Fruit fly (Drosophila melanogaster) whole organism, prepupa: Measurements from ENCODE around the gene CG1146.

Experiments used
- CG15336 ChIP-seq: fragments of 200-800 bp; sonication (Bioruptor generic); IDR thresholded peaks from 2 replicates; pipeline ENCODE4 v1.3.6; 2022; ENCODE audit warnings: missing biosample characterization, missing genetic modification characterization
- CG31627 ChIP-seq: fragments of 200-800 bp; sonication (Bioruptor generic); optimal IDR thresholded peaks from 3 replicates; lab custom pipeline; 2016; ENCODE audit warnings: missing biosample characterization, missing genetic modification characterization
- CG32006 ChIP-seq: fragments of 200-800 bp; sonication (Bioruptor generic); optimal IDR thresholded peaks from 3 replicates; lab custom pipeline; 2017; ENCODE audit warnings: missing biosample characterization, mild to moderate bottlenecking, missing genetic modification characterization
- CG34406 ChIP-seq: fragments of 200-800 bp; sonication (Bioruptor generic); optimal IDR thresholded peaks from 3 replicates; lab custom pipeline; 2016; ENCODE audit warnings: missing biosample characterization, missing genetic modification characterization
- CG3919 ChIP-seq: fragments of 200-800 bp; sonication (Bioruptor generic); optimal IDR thresholded peaks from 3 replicates; lab custom pipeline; 2016; ENCODE audit warnings: missing biosample characterization, missing genetic modification characterization
- CG4318 ChIP-seq: fragments of 200-800 bp; sonication (Bioruptor generic); optimal IDR thresholded peaks from 3 replicates; lab custom pipeline; 2017; ENCODE audit warnings: missing biosample characterization, mild to moderate bottlenecking, missing genetic modification characterization
- CG6163 ChIP-seq: fragments of 200-800 bp; sonication (Bioruptor generic); IDR thresholded peaks from 3 replicates; pipeline ENCODE4 v1.3.6; 2022; ENCODE audit warnings: missing biosample characterization, missing genetic modification characterization
- CG6276 ChIP-seq: fragments of 200-800 bp; sonication (Bioruptor generic); optimal IDR thresholded peaks from 2 replicates; lab custom pipeline; 2017; ENCODE audit warnings: missing biosample characterization, mild to moderate bottlenecking, missing genetic modification characterization
- CG6854 ChIP-seq: fragments of 200-800 bp; sonication (Bioruptor generic); optimal IDR thresholded peaks from 2 replicates; lab custom pipeline; 2017; ENCODE audit warnings: missing biosample characterization, mild to moderate bottlenecking, missing genetic modification characterization
- CG8119 ChIP-seq: fragments of 200-800 bp; sonication (Bioruptor generic); IDR thresholded peaks from 3 replicates; pipeline ENCODE4 v1.3.6; 2022; ENCODE audit warnings: missing biosample characterization, missing genetic modification characterization
- Eip75B ChIP-seq: fragments of 200-800 bp; sonication (Bioruptor generic); optimal IDR thresholded peaks from 3 replicates; lab custom pipeline; 2016; ENCODE audit warnings: missing biosample characterization, missing genetic modification characterization
- Eip78C ChIP-seq: fragments of 200-800 bp; sonication (Bioruptor generic); peaks from one replicate; lab custom pipeline; 2016; ENCODE audit warnings: missing biosample characterization, missing genetic modification characterization
- Ets21C ChIP-seq: fragments of 200-800 bp; sonication (Bioruptor generic); optimal IDR thresholded peaks from 3 replicates; lab custom pipeline; 2016; ENCODE audit warnings: missing biosample characterization, missing genetic modification characterization
- Ets96B ChIP-seq: fragments of 200-800 bp; optimal IDR thresholded peaks from 2 replicates; lab custom pipeline; 2019; ENCODE audit warnings: missing biosample characterization, mild to moderate bottlenecking, missing genetic modification characterization, moderate library complexity
- Gug ChIP-seq: fragments of 200-800 bp; sonication (Bioruptor generic); IDR thresholded peaks from 2 replicates; pipeline ENCODE4 v1.3.6; 2022; ENCODE audit warnings: missing biosample characterization, missing genetic modification characterization
- Hr38 ChIP-seq: sonication (Bioruptor generic); optimal IDR thresholded peaks from 2 replicates; lab custom pipeline; 2016; ENCODE audit warnings: missing biosample characterization, missing genetic modification characterization
- Hr4 ChIP-seq: fragments of 200-800 bp; sonication (Bioruptor generic); optimal IDR thresholded peaks from 3 replicates; lab custom pipeline; 2016; ENCODE audit warnings: missing biosample characterization, missing genetic modification characterization
- Lpt ChIP-seq: fragments of 200-800 bp; sonication (Bioruptor generic); optimal IDR thresholded peaks from 3 replicates; lab custom pipeline; 2016; ENCODE audit warnings: missing biosample characterization, missing genetic modification characterization
- OdsH ChIP-seq: fragments of 200-800 bp; sonication (Bioruptor generic); optimal IDR thresholded peaks from 3 replicates; lab custom pipeline; 2016; ENCODE audit warnings: missing biosample characterization, missing genetic modification characterization
- Smox ChIP-seq: fragments of 200-800 bp; sonication (Bioruptor generic); optimal IDR thresholded peaks from 3 replicates; lab custom pipeline; 2016; ENCODE audit warnings: missing biosample characterization, missing genetic modification characterization
- Sox102F ChIP-seq: fragments of 200-800 bp; sonication (Bioruptor generic); optimal IDR thresholded peaks from 2 replicates; lab custom pipeline; 2016; ENCODE audit warnings: missing biosample characterization, mild to moderate bottlenecking, missing genetic modification characterization
- Sox14 ChIP-seq: fragments of 200-800 bp; sonication (Bioruptor generic); optimal IDR thresholded peaks from 3 replicates; lab custom pipeline; 2016; ENCODE audit warnings: missing biosample characterization, missing genetic modification characterization
- achi ChIP-seq: fragments of 200-800 bp; sonication (Bioruptor generic); optimal IDR thresholded peaks from 3 replicates; lab custom pipeline; 2016; ENCODE audit warnings: missing biosample characterization, missing genetic modification characterization
- cyc ChIP-seq: fragments of 200-800 bp; sonication (Bioruptor generic); optimal IDR thresholded peaks from 3 replicates; lab custom pipeline; 2016; ENCODE audit warnings: missing biosample characterization, missing genetic modification characterization
- eg ChIP-seq: fragments of 200-800 bp; sonication (Bioruptor generic); IDR thresholded peaks from 3 replicates; pipeline ENCODE4 v1.3.6; 2022; ENCODE audit warnings: missing biosample characterization, missing genetic modification characterization
- fkh ChIP-seq: fragments of 200-800 bp; sonication (Bioruptor generic); optimal IDR thresholded peaks from 3 replicates; lab custom pipeline; 2017; ENCODE audit warnings: missing biosample characterization, mild to moderate bottlenecking, missing genetic modification characterization, moderate library complexity
- spab ChIP-seq: fragments of 200-800 bp; sonication (Bioruptor generic); optimal IDR thresholded peaks from 2 replicates; lab custom pipeline; 2017; ENCODE audit warnings: missing biosample characterization, mild to moderate bottlenecking, missing genetic modification characterization, missing genetic modification reagents
- svp ChIP-seq: fragments of 200-800 bp; sonication (Bioruptor generic); peaks from one replicate; lab custom pipeline; 2016; ENCODE audit warnings: missing biosample characterization, missing genetic modification characterization
- vri ChIP-seq: fragments of 200-800 bp; sonication (Bioruptor generic); optimal IDR thresholded peaks from 3 replicates; lab custom pipeline; 2016; ENCODE audit warnings: missing biosample characterization, mild to moderate bottlenecking, missing genetic modification characterization

CG1146 gene

DNA sequence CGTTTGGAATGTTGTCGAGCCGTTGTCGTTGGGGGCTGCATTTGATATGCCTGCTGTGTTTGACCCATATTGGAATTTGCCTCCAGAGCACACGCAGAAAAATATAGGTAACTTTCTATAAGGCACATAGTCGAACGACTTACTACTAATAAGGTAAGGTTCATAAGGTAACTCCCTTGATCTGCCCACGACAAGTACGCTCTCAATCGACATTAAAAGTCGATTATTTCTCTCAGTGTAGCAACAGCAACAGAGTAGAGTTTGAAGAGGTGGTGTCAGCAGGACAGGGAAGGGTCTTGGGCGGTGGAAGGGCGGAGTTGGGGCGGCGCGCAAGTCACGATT is 45.1 kb downstream of the CG1146 start (continued):
- TF ChIP-seq vri (GFP tag; lab: Kevin White, UChicago) (peak; percentile 32), Ets96B (tag; lab: Kevin White, UChicago) (peak; percentile 75), spab (GFP tag; lab: Kevin White, UChicago) (peak; percentile 35), cyc (GFP tag; lab: Kevin White, UChicago) (peak; percentile 63), Eip75B (GFP tag; lab: Kevin White, UChicago) (peak; percentile 69), CG34406 (peak; percentile 45), eg (GFP tag; lab: Robert Waterston, UW) (peak; percentile 93), Hr38 (GFP tag; lab: Kevin White, UChicago) (peak; percentile 15), CG31627 (GFP tag; lab: Kevin White, UChicago) (peak; percentile 57), CG32006 (GFP tag; lab: Kevin White, UChicago) (peak; percentile 90), CG6163 (peak; percentile 82), svp (GFP tag; lab: Kevin White, UChicago) (peak; percentile 55), Ets21C (no peak), CG3919 (GFP tag; lab: Kevin White, UChicago) (peak; percentile 86)

dm6 chr3L:2536969-2537600 is 48.5 kb downstream of the CG1146 start:
- TF ChIP-seq CG32006 (GFP tag; lab: Kevin White, UChicago) (peak; percentile 8), Eip78C (GFP tag; lab: Kevin White, UChicago) (peak; percentile 12), CG34406 (no peak), CG6854 (GFP tag; lab: Kevin White, UChicago) (no peak), CG15336 (GFP tag; lab: Robert Waterston, UW) (0 out of 2 replicates have a peak, but pooled peaks have one; percentile 7), fkh (GFP tag; lab: Kevin White, UChicago) (peak; percentile 97), CG6163 (0 out of 3 replicates have a peak, but pooled peaks have one; percentile 40)
- TF ChIP-seq, all 60 proteins: peak for 5

DNA sequence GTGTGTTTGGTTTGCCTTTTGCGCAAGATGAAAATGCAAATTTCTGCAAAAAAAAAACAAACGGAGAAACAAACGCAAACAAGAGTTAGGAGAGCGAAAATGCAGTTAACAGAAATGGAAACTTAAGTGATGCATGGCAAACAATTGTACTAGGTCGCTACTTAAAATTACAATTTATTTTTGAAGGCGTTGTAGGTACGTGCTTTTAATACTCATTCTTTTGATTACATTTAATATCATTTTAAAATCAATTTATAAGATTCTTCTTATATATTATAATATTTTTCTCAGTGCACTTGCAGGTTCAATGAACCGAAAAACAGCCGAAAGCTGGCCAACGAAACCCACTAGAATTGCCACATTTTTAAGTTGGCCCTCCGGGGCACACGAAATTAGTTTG is 52.8 kb downstream of the CG1146 start:
- TF ChIP-seq CG8119 (GFP tag; lab: Robert Waterston, UW) (peak; percentile 24; the same call in 1 of the 3 replicates), CG6163 (0 out of 3 replicates have a peak, but pooled peaks have one; percentile 38), Gug (GFP tag; lab: Robert Waterston, UW) (no peak), OdsH (GFP tag; lab: Kevin White, UChicago) (peak; percentile 11), Lpt (GFP tag; lab: Kevin White, UChicago) (peak; percentile 1), CG15336 (GFP tag; lab: Robert Waterston, UW) (peak; percentile 58; the same call in 1 of the 2 replicates), achi (GFP tag; lab: Kevin White, UChicago) (peak; percentile 16), Smox (GFP tag; lab: Kevin White, UChicago) (no peak), CG6276 (GFP tag; lab: Kevin White, UChicago) (peak; percentile 11), Hr4 (peak; percentile 50), CG32006 (GFP tag; lab: Kevin White, UChicago) (peak; percentile 65), CG31627 (GFP tag; lab: Kevin White, UChicago) (no peak), Eip78C (GFP tag; lab: Kevin White, UChicago) (peak; percentile 72), eg (GFP tag; lab: Robert Waterston, UW) (peak; percentile 33; the same call in 2 of the 3 replicates), Sox102F (no peak), Sox14 (GFP tag; lab: Kevin White, UChicago) (no peak), CG34406 (no peak), CG4318 (peak; percentile 46)
